Fruit fly (Drosophila melanogaster) whole organism, embryonic: ENCODE measurements around the gene yl.

ENCODE experiments used
- Abd-B ChIP-seq: fragments of 200-800 bp; sonication (Bioruptor generic); optimal IDR thresholded peaks from 2 replicates; lab custom pipeline; 2018; ENCODE audit warnings: missing biosample characterization, mild to moderate bottlenecking, missing genetic modification characterization, moderate library complexity
- CG10321 ChIP-seq: fragments of 200-800 bp; sonication (Bioruptor generic); IDR thresholded peaks from 2 replicates; pipeline ENCODE4 v1.3.6; 2022; ENCODE audit warnings: missing biosample characterization, missing genetic modification characterization
- CG10654 ChIP-seq: fragments of 200-800 bp; sonication (Bioruptor generic); optimal IDR thresholded peaks from 2 replicates; lab custom pipeline; 2016; ENCODE audit warnings: missing biosample characterization, missing genetic modification characterization
- CG11093 ChIP-seq: fragments of 200-800 bp; sonication (Bioruptor generic); IDR thresholded peaks from 3 replicates; pipeline ENCODE4 v1.3.6; 2022; ENCODE audit warnings: missing biosample characterization, missing genetic modification characterization
- CG13424 ChIP-seq: fragments of 200-800 bp; sonication (Bioruptor generic); optimal IDR thresholded peaks from 2 replicates; lab custom pipeline; 2019; ENCODE audit warnings: missing biosample characterization, mild to moderate bottlenecking, missing genetic modification characterization, moderate library complexity
- CG14965 ChIP-seq: fragments of 200-800 bp; sonication (Bioruptor generic); optimal IDR thresholded peaks from 2 replicates; lab custom pipeline; 2016; ENCODE audit warnings: missing biosample characterization, missing genetic modification characterization, borderline replicate concordance
- CG15073 ChIP-seq: fragments of 200-800 bp; sonication (Bioruptor generic); optimal IDR thresholded peaks from 2 replicates; lab custom pipeline; 2016; ENCODE audit warnings: missing biosample characterization, missing genetic modification characterization
- CG15601 ChIP-seq: fragments of 200-800 bp; sonication (Bioruptor generic); optimal IDR thresholded peaks from 3 replicates; lab custom pipeline; 2019; ENCODE audit warnings: missing biosample characterization, mild to moderate bottlenecking, missing genetic modification characterization, moderate library complexity
- CG1603 ChIP-seq: fragments of 200-800 bp; sonication (Bioruptor generic); optimal IDR thresholded peaks from 2 replicates; lab custom pipeline; 2019; ENCODE audit warnings: missing biosample characterization, mild to moderate bottlenecking, missing genetic modification characterization, moderate library complexity
- CG17361 ChIP-seq: fragments of 200-800 bp; sonication (Bioruptor generic); IDR thresholded peaks from 3 replicates; pipeline ENCODE4 v1.3.6; 2022; ENCODE audit warnings: missing biosample characterization, missing genetic modification characterization
- CG1792 ChIP-seq: fragments of 200-800 bp; sonication (Bioruptor generic); optimal IDR thresholded peaks from 2 replicates; lab custom pipeline; 2016; ENCODE audit warnings: missing biosample characterization, missing genetic modification characterization
- CG18619 ChIP-seq: fragments of 200-800 bp; sonication (Bioruptor generic); optimal IDR thresholded peaks from 3 replicates; lab custom pipeline; 2017; ENCODE audit warnings: missing biosample characterization, mild to moderate bottlenecking, missing genetic modification characterization
- CG2889 ChIP-seq: fragments of 200-800 bp; sonication (Bioruptor generic); IDR thresholded peaks from 3 replicates; pipeline ENCODE4 v1.3.6; 2022; ENCODE audit warnings: missing biosample characterization, missing genetic modification characterization
- CG31365 ChIP-seq: fragments of 200-800 bp; sonication (Bioruptor generic); optimal IDR thresholded peaks from 2 replicates; lab custom pipeline; 2018; ENCODE audit warnings: missing biosample characterization, mild to moderate bottlenecking, missing genetic modification characterization
- CG31441 ChIP-seq: fragments of 200-800 bp; sonication (Bioruptor generic); IDR thresholded peaks from 2 replicates; pipeline ENCODE4 v1.3.6; 2022; ENCODE audit warnings: missing biosample characterization, missing genetic modification characterization
- CG32532 ChIP-seq: fragments of 200-800 bp; sonication (Bioruptor generic); IDR thresholded peaks from 2 replicates; pipeline ENCODE4 v1.3.6; 2022; ENCODE audit warnings: missing biosample characterization, missing genetic modification characterization
- CG32767 ChIP-seq: fragments of 200-800 bp; sonication (Bioruptor generic); IDR thresholded peaks from 2 replicates; pipeline ENCODE4 v1.3.6; 2022; ENCODE audit warnings: missing biosample characterization, missing genetic modification characterization
- CG34422 ChIP-seq: fragments of 200-800 bp; sonication (Bioruptor generic); IDR thresholded peaks from 3 replicates; pipeline ENCODE4 v1.3.6; 2022; ENCODE audit warnings: missing biosample characterization, missing genetic modification characterization
- CG4617 ChIP-seq: fragments of 200-800 bp; sonication (Bioruptor generic); optimal IDR thresholded peaks from 3 replicates; lab custom pipeline; 2016; ENCODE audit warnings: missing biosample characterization, missing genetic modification characterization, borderline replicate concordance
- CG6683 ChIP-seq: fragments of 200-800 bp; sonication (Bioruptor generic); optimal IDR thresholded peaks from 2 replicates; lab custom pipeline; 2017; ENCODE audit warnings: missing biosample characterization, mild to moderate bottlenecking, missing genetic modification characterization, missing genetic modification reagents
- CG8924 ChIP-seq: fragments of 200-800 bp; optimal IDR thresholded peaks from 3 replicates; lab custom pipeline; 2019; ENCODE audit warnings: missing biosample characterization, mild to moderate bottlenecking, missing genetic modification characterization, moderate library complexity
- CG9437 ChIP-seq: fragments of 200-800 bp; sonication (Bioruptor generic); optimal IDR thresholded peaks from 2 replicates; lab custom pipeline; 2018; ENCODE audit warnings: missing biosample characterization, mild to moderate bottlenecking, missing genetic modification characterization
- CG9876 ChIP-seq: fragments of 200-800 bp; sonication (Bioruptor generic); optimal IDR thresholded peaks from 2 replicates; lab custom pipeline; 2016; ENCODE audit warnings: missing biosample characterization, missing genetic modification characterization
- CTCF ChIP-seq: fragments of 200-800 bp; sonication (Bioruptor generic); optimal IDR thresholded peaks from 2 replicates; lab custom pipeline; 2017; ENCODE audit warnings: missing biosample characterization, mild to moderate bottlenecking, missing genetic modification characterization, moderate library complexity
- Dfd ChIP-seq, 2 experiments: fragments of >200 bp; optimal IDR thresholded peaks; 2 replicates each; lab custom pipeline; 2017; ENCODE audit warnings: missing biosample characterization in 2 of 2, missing genetic modification characterization in 2 of 2
- Dip3 ChIP-seq: fragments of 200-800 bp; sonication (Bioruptor generic); optimal IDR thresholded peaks from 3 replicates; lab custom pipeline; 2016; ENCODE audit warnings: missing biosample characterization, missing genetic modification characterization
- Doc3 ChIP-seq: fragments of 200-800 bp; sonication (Bioruptor generic); IDR thresholded peaks from 3 replicates; pipeline ENCODE4 v1.3.6; 2022; ENCODE audit warnings: missing biosample characterization, missing genetic modification characterization; ENCODE audit not compliant: partially characterized antibody
- GATAe ChIP-seq: fragments of 200-800 bp; sonication (Bioruptor generic); conservative IDR thresholded peaks from 2 replicates; pipeline ENCODE4 v1.3.6; 2022; ENCODE audit warnings: missing biosample characterization, missing genetic modification characterization
- H2.0 ChIP-seq: fragments of 200-800 bp; sonication (Bioruptor generic); IDR thresholded peaks from 2 replicates; pipeline ENCODE4 v1.3.6; 2022; ENCODE audit warnings: missing biosample characterization, missing genetic modification characterization
- Hand ChIP-seq: fragments of 200-800 bp; sonication (Bioruptor generic); optimal IDR thresholded peaks from 2 replicates; lab custom pipeline; 2017; ENCODE audit warnings: mild to moderate bottlenecking, missing biosample characterization, missing genetic modification reagents, missing genetic modification characterization
- Optix ChIP-seq: fragments of 200-800 bp; sonication (Bioruptor generic); IDR thresholded peaks from 3 replicates; pipeline ENCODE4 v1.3.6; 2022; ENCODE audit warnings: missing biosample characterization, missing genetic modification characterization
- Pdp1 ChIP-seq, 2 experiments: fragments of 200-800 bp; sonication (Bioruptor generic); optimal IDR thresholded peaks; 3 replicates each; lab custom pipeline; 2016; ENCODE audit warnings: missing biosample characterization in 2 of 2, missing genetic modification characterization in 2 of 2, mild to moderate bottlenecking in 1 of 2, moderate library complexity in 1 of 2
- Scr ChIP-seq: fragments of 200-800 bp; sonication (Bioruptor generic); IDR thresholded peaks from 2 replicates; pipeline ENCODE4 v1.3.6; 2022; ENCODE audit warnings: missing biosample characterization, missing genetic modification characterization; ENCODE audit not compliant: partially characterized antibody
- Six4 ChIP-seq: fragments of 200-800 bp; sonication (Bioruptor generic); optimal IDR thresholded peaks from 2 replicates; lab custom pipeline; 2016; ENCODE audit warnings: missing biosample characterization, missing genetic modification characterization
- TFAM ChIP-seq: fragments of 200-800 bp; sonication (Bioruptor generic); optimal IDR thresholded peaks from 2 replicates; lab custom pipeline; 2017; ENCODE audit warnings: missing biosample characterization, missing genetic modification characterization, inconsistent platforms
- aop ChIP-seq: fragments of 200-800 bp; sonication (Bioruptor generic); IDR thresholded peaks from 2 replicates; pipeline ENCODE4 v1.3.6; 2022; ENCODE audit warnings: missing biosample characterization, missing genetic modification characterization
- dm ChIP-seq: fragments of 200-800 bp; sonication (Bioruptor generic); optimal IDR thresholded peaks from 3 replicates; lab custom pipeline; 2016; ENCODE audit warnings: missing biosample characterization, missing genetic modification characterization
- dpn ChIP-seq, 2 experiments: fragments of 200-800 bp; sonication (Bioruptor generic); optimal IDR thresholded peaks; 3 replicates each; lab custom pipeline; 2016; ENCODE audit warnings: missing biosample characterization in 2 of 2, missing genetic modification characterization in 2 of 2
- eve ChIP-seq, 2 experiments: fragments of >200 bp; optimal IDR thresholded peaks; 2 replicates each; lab custom pipeline; 2017; ENCODE audit warnings: missing biosample characterization in 2 of 2, missing genetic modification characterization in 2 of 2
- fru ChIP-seq: fragments of >200 bp; optimal IDR thresholded peaks from 2 replicates; lab custom pipeline; 2017
- her ChIP-seq: fragments of 200-800 bp; sonication (Bioruptor generic); optimal IDR thresholded peaks from 2 replicates; lab custom pipeline; 2016; ENCODE audit warnings: missing biosample characterization, missing genetic modification characterization
- inv ChIP-seq: fragments of 200-800 bp; sonication (Bioruptor generic); IDR thresholded peaks from 2 replicates; pipeline ENCODE4 v1.3.6; 2022; ENCODE audit warnings: missing biosample characterization, missing genetic modification characterization; ENCODE audit not compliant: partially characterized antibody
- kni ChIP-seq: fragments of 200-800 bp; sonication (Bioruptor generic); optimal IDR thresholded peaks from 3 replicates; lab custom pipeline; 2017; ENCODE audit warnings: mild to moderate bottlenecking, missing biosample characterization, missing genetic modification reagents, missing genetic modification characterization
- psq ChIP-seq: fragments of 200-800 bp; sonication (Bioruptor generic); optimal IDR thresholded peaks from 2 replicates; lab custom pipeline; 2017; ENCODE audit warnings: missing biosample characterization, missing genetic modification characterization
- repo ChIP-seq: fragments of 200-800 bp; sonication (Bioruptor generic); optimal IDR thresholded peaks from 2 replicates; lab custom pipeline; 2016; ENCODE audit warnings: missing biosample characterization, missing genetic modification characterization
- schlank ChIP-seq: fragments of 200-800 bp; sonication (Bioruptor generic); optimal IDR thresholded peaks from 2 replicates; lab custom pipeline; 2018; ENCODE audit warnings: missing biosample characterization, mild to moderate bottlenecking, missing genetic modification characterization
- sna ChIP-seq: fragments of 200-800 bp; sonication (Bioruptor generic); IDR thresholded peaks from 2 replicates; pipeline ENCODE4 v1.3.6; 2022; ENCODE audit warnings: missing biosample characterization, missing genetic modification characterization; ENCODE audit not compliant: partially characterized antibody
- toy ChIP-seq: fragments of 200-800 bp; sonication (Bioruptor generic); IDR thresholded peaks from 2 replicates; pipeline ENCODE4 v1.3.6; 2022; ENCODE audit warnings: missing biosample characterization, missing genetic modification characterization
- twi ChIP-seq: fragments of 200-800 bp; optimal IDR thresholded peaks from 2 replicates; lab custom pipeline; 2019; ENCODE audit warnings: missing biosample characterization, mild to moderate bottlenecking, missing genetic modification characterization, moderate library complexity
- wek ChIP-seq: fragments of 200-800 bp; sonication (Bioruptor generic); optimal IDR thresholded peaks from 3 replicates; lab custom pipeline; 2018; ENCODE audit warnings: missing biosample characterization, mild to moderate bottlenecking, missing genetic modification characterization, moderate library complexity
- zen ChIP-seq: fragments of 200-800 bp; sonication (Bioruptor generic); optimal IDR thresholded peaks from 3 replicates; lab custom pipeline; 2018; ENCODE audit warnings: missing biosample characterization, mild to moderate bottlenecking, missing genetic modification characterization, moderate library complexity
- zfh1 ChIP-seq: fragments of 200-800 bp; sonication (Bioruptor generic); IDR thresholded peaks from 3 replicates; pipeline ENCODE4 v1.3.6; 2022; ENCODE audit warnings: missing biosample characterization, missing genetic modification characterization

The yl gene

DNA sequence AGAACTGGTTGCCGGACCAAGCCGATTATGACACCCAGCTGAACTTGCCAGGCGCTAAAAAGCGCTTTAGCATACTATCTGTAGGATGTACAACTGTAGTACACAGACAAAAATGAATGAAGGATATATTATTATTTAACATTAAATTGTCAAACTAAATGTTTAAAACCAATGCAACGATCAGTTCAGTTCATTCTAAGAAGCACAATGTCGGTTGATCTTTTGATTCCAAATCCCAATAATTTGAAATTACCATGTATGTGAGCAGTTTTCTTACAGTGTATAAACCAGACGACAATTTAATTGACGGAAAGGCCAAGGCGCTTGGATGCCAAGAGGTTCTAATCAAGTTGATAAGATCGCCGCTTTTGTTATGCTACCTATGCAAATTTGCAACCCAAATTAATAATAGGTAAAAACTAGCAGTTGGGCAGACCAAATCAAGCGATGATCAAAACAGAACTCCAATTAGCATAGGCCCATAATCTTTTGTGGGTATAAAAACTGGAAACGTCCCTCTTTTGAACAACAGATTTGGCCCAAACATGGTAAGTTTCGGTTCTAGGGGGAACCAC, 23.9 kb upstream of the yl start, which contains the start of gene CG12480 (continued):
- TF ChIP-seq CG4617 (GFP tag; lab: Kevin White, UChicago) (no peak), schlank (tag; lab: Kevin White, UChicago) (peak; percentile 55), CG13424 (tag; lab: Kevin White, UChicago) (no peak), Abd-B (GFP tag; lab: Kevin White, UChicago) (no peak), wek (no peak), sna (GFP tag; lab: Robert Waterston, UW) (no peak), Six4 (GFP tag; lab: Kevin White, UChicago) (peak; percentile 11), CG18619 (GFP tag; lab: Kevin White, UChicago) (peak; percentile 51), aop (GFP tag; lab: Robert Waterston, UW) (no peak), CG1792 (GFP tag; lab: Kevin White, UChicago) (no peak), CG31441 (GFP tag; lab: Robert Waterston, UW) (no peak), CG15601 (tag; lab: Kevin White, UChicago) (no peak), inv (GFP tag; lab: Robert Waterston, UW) (no peak), twi (tag; lab: Kevin White, UChicago) (no peak), CG1603 (tag; lab: Kevin White, UChicago) (no peak), CG34422 (GFP tag; lab: Robert Waterston, UW) (no peak), zfh1 (GFP tag; lab: Robert Waterston, UW) (no peak; the same call in 2 of the 3 replicates), zen (tag; lab: Kevin White, UChicago) (no peak), CG2889 (GFP tag; lab: Robert Waterston, UW) (no peak), H2.0 (no peak), her (GFP tag; lab: Kevin White, UChicago) (no peak), Doc3 (GFP tag; lab: Robert Waterston, UW) (no peak), CG31365 (tag; lab: Kevin White, UChicago) (no peak), GATAe (no peak), toy (GFP tag; lab: Robert Waterston, UW) (no peak), CG17361 (0 out of 3 replicates have a peak, but pooled peaks have one; percentile 16), CG32532 (peak; percentile 90), CTCF (GFP tag; lab: Kevin White, UChicago) (no peak), CG6683 (GFP tag; lab: Kevin White, UChicago) (no peak), CG10321 (no peak), CG11093 (GFP tag; lab: Robert Waterston, UW) (no peak), dpn (GFP tag; optimal IDR thresholded peaks at IDR 0.05; lab: Kevin White, UChicago) (peak; percentile 18 to 39), dm (GFP tag; lab: Kevin White, UChicago) (no peak), CG9437 (no peak), Scr (no peak), kni (GFP tag; lab: Kevin White, UChicago) (no peak), Dfd (GFP tag; optimal IDR thresholded peaks at IDR 0.05; lab: Kevin White, UChicago) (no peak), psq (GFP tag; lab: Kevin White, UChicago) (no peak), Hand (GFP tag; lab: Kevin White, UChicago) (no peak), CG10654 (GFP tag; lab: Kevin White, UChicago) (no peak), Pdp1 (GFP tag; optimal IDR thresholded peaks at IDR 0.05; lab: Kevin White, UChicago) (peak in 1 of 2 experiments; percentile 43), fru (lab: Kevin White, UChicago) (no peak), Optix (GFP tag; lab: Robert Waterston, UW) (no peak), TFAM (no peak), repo (GFP tag; lab: Kevin White, UChicago) (no peak), CG8924 (tag; lab: Kevin White, UChicago) (peak; percentile 40), CG32767 (GFP tag; lab: Robert Waterston, UW) (no peak), CG9876 (no peak), Dip3 (GFP tag; lab: Kevin White, UChicago) (peak; percentile 64), CG15073 (GFP tag; lab: Kevin White, UChicago) (no peak), CG14965 (no peak), eve (GFP tag; optimal IDR thresholded peaks at IDR 0.05; lab: Kevin White, UChicago) (no peak)
